Worm (Caenorhabditis elegans) whole organism, L2 larva: ENCODE results near the gene Y75B12B.1.

Experiments used
- F13H6.1 ChIP-seq: sonication (generic microtip); optimal IDR thresholded peaks from 2 replicates; lab custom pipeline; 2016; ENCODE audit warnings: missing genetic modification characterization, missing compliant biosample characterization
- R02D3.7 ChIP-seq: fragments of 150-350 bp; optimal IDR thresholded peaks from 2 replicates; lab custom pipeline; 2014; ENCODE audit warnings: missing biosample characterization, missing genetic modification characterization
- Y55F3AM.14 ChIP-seq: fragments of 200-800 bp; sonication (Bioruptor generic); optimal IDR thresholded peaks from 2 replicates; lab custom pipeline; 2018; ENCODE audit warnings: mild to moderate bottlenecking, missing genetic modification characterization, missing compliant biosample characterization
- ZK546.5 ChIP-seq: sonication (generic microtip); optimal IDR thresholded peaks from 2 replicates; lab custom pipeline; 2017; ENCODE audit warnings: missing biosample characterization, missing genetic modification characterization
- alr-1 ChIP-seq: fragments of 150-350 bp; optimal IDR thresholded peaks from 2 replicates; lab custom pipeline; 2014; ENCODE audit warnings: missing biosample characterization, missing genetic modification characterization
- aly-2 ChIP-seq: fragments of 150-350 bp; optimal IDR thresholded peaks from 2 replicates; lab custom pipeline; 2014; ENCODE audit warnings: missing biosample characterization, missing genetic modification characterization
- blmp-1 ChIP-seq: sonication (generic microtip); optimal IDR thresholded peaks from 2 replicates; lab custom pipeline; 2017; ENCODE audit warnings: missing genetic modification characterization, mild to moderate bottlenecking, missing compliant biosample characterization, antibody characterized with exemption, moderate library complexity; ENCODE audit not compliant: insufficient read depth
- ceh-16 ChIP-seq: fragments of 150-350 bp; optimal IDR thresholded peaks from 2 replicates; lab custom pipeline; 2014; ENCODE audit warnings: missing biosample characterization, missing genetic modification characterization
- ceh-82 ChIP-seq: fragments of 150-350 bp; optimal IDR thresholded peaks from 2 replicates; lab custom pipeline; 2014; ENCODE audit warnings: missing biosample characterization, missing genetic modification characterization
- dmd-4 ChIP-seq: sonication (generic microtip); optimal IDR thresholded peaks from 2 replicates; lab custom pipeline; 2017; ENCODE audit warnings: missing biosample characterization, missing genetic modification characterization
- egl-27 ChIP-seq: sonication (generic microtip); optimal IDR thresholded peaks from 3 replicates; lab custom pipeline; 2017; ENCODE audit warnings: missing biosample characterization, missing genetic modification reagents, missing genetic modification characterization
- elt-3 ChIP-seq: sonication (generic microtip); optimal IDR thresholded peaks from 2 replicates; lab custom pipeline; 2017; ENCODE audit warnings: missing biosample characterization, missing genetic modification characterization
- fos-1 ChIP-seq: fragments of 150-350 bp; optimal IDR thresholded peaks from 2 replicates; lab custom pipeline; 2014; ENCODE audit warnings: missing biosample characterization, missing genetic modification characterization
- gmeb-1 ChIP-seq: fragments of 150-350 bp; optimal IDR thresholded peaks from 2 replicates; lab custom pipeline; 2014; ENCODE audit warnings: missing biosample characterization, missing genetic modification characterization
- lin-11 ChIP-seq: fragments of 150-350 bp; sonication (generic microtip); optimal IDR thresholded peaks from 2 replicates; lab custom pipeline; 2014; ENCODE audit warnings: missing biosample characterization, missing genetic modification characterization, inconsistent platforms, mixed read lengths
- lin-13 ChIP-seq: fragments of 150-350 bp; optimal IDR thresholded peaks from 2 replicates; lab custom pipeline; 2014; ENCODE audit warnings: missing biosample characterization, missing genetic modification reagents, missing genetic modification characterization
- lin-39 ChIP-seq: fragments of 150-350 bp; optimal IDR thresholded peaks from 2 replicates; lab custom pipeline; 2014; ENCODE audit warnings: missing biosample characterization, missing genetic modification reagents, missing genetic modification characterization
- lsy-2 ChIP-seq, 2 experiments: fragments of 150-350 bp in 1 of 2; sonication (generic microtip) in 1 of 2; optimal IDR thresholded peaks; 2 replicates each; lab custom pipeline; 2014 to 2017; ENCODE audit warnings: missing biosample characterization in 2 of 2, missing genetic modification characterization in 2 of 2
- mab-5 ChIP-seq: fragments of 150-350 bp; optimal IDR thresholded peaks from 2 replicates; lab custom pipeline; 2014; ENCODE audit warnings: missing biosample characterization, missing genetic modification characterization
- mbf-1 ChIP-seq: sonication (generic microtip); optimal IDR thresholded peaks from 2 replicates; lab custom pipeline; 2017; ENCODE audit warnings: missing biosample characterization, missing genetic modification characterization
- nhr-129 ChIP-seq: fragments of 150-350 bp; optimal IDR thresholded peaks from 2 replicates; lab custom pipeline; 2014; ENCODE audit warnings: missing biosample characterization, missing genetic modification characterization
- nhr-23 ChIP-seq: fragments of 150-350 bp; optimal IDR thresholded peaks from 2 replicates; lab custom pipeline; 2014; ENCODE audit warnings: missing biosample characterization, missing genetic modification reagents, missing genetic modification characterization
- nhr-237 ChIP-seq: fragments of 150-350 bp; optimal IDR thresholded peaks from 2 replicates; lab custom pipeline; 2014; ENCODE audit warnings: missing biosample characterization, missing genetic modification characterization
- nhr-6 ChIP-seq: fragments of 150-350 bp; optimal IDR thresholded peaks from 2 replicates; lab custom pipeline; 2014; ENCODE audit warnings: missing biosample characterization, missing genetic modification characterization
- nhr-77 ChIP-seq: fragments of 150-350 bp; optimal IDR thresholded peaks from 2 replicates; lab custom pipeline; 2014; ENCODE audit warnings: missing biosample characterization, missing genetic modification characterization
- sma-3 ChIP-seq: sonication (generic microtip); optimal IDR thresholded peaks from 2 replicates; lab custom pipeline; 2016; ENCODE audit warnings: missing genetic modification reagents, missing genetic modification characterization, missing compliant biosample characterization
- sma-9 ChIP-seq, 2 experiments: fragments of 150-350 bp in 1 of 2; sonication (generic microtip) in 1 of 2; optimal IDR thresholded peaks; 2 replicates each; lab custom pipeline; 2014 to 2016; ENCODE audit warnings: missing genetic modification characterization in 2 of 2, mild to moderate bottlenecking in 1 of 2, missing biosample characterization in 1 of 2, missing compliant biosample characterization in 1 of 2, missing genetic modification reagents in 1 of 2, moderate library complexity in 1 of 2
- snpc-4 ChIP-seq: fragments of 150-350 bp; optimal IDR thresholded peaks from 2 replicates; lab custom pipeline; 2014; ENCODE audit warnings: missing biosample characterization, missing genetic modification characterization
- unc-39 ChIP-seq: fragments of 150-350 bp; optimal IDR thresholded peaks from 2 replicates; lab custom pipeline; 2014; ENCODE audit warnings: missing biosample characterization, missing genetic modification characterization
- ztf-1 ChIP-seq: fragments of 200-800 bp; sonication (Bioruptor generic); conservative IDR thresholded peaks from 2 replicates; pipeline ENCODE4 v1.3.6; 2022; ENCODE audit warnings: missing genetic modification characterization, missing compliant biosample characterization
- ztf-4 ChIP-seq: fragments of 150-350 bp; optimal IDR thresholded peaks from 2 replicates; lab custom pipeline; 2014; ENCODE audit warnings: missing biosample characterization, missing genetic modification characterization

Y75B12B.1 gene

DNA sequence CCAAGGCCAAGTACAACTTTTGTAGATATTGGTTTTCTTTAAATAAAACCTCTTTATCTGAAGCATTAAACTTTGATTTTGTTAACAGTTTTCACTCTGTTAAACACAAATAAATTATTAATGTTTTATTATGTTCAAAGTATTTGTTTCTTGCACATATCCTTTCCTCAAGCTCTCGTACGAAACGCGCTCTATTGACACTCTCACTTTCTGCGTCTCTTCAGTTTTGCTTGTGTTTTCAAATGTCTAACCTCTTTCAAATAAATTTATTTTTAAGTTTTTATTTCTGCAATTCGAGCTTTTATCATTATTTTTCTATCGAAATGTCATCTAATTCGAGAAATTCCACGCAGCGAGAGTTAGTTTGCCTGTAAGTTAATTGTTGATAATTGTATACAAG is 40.7 kb upstream of the Y75B12B.1 start, which contains the start of gene K08F9.4 (continued):
- TF ChIP-seq ceh-82: no peak
- no peak for TF ChIP-seq unc-39
- peak; percentile 100 for TF ChIP-seq blmp-1 (tag; lab: Kevin White, UChicago)

DNA sequence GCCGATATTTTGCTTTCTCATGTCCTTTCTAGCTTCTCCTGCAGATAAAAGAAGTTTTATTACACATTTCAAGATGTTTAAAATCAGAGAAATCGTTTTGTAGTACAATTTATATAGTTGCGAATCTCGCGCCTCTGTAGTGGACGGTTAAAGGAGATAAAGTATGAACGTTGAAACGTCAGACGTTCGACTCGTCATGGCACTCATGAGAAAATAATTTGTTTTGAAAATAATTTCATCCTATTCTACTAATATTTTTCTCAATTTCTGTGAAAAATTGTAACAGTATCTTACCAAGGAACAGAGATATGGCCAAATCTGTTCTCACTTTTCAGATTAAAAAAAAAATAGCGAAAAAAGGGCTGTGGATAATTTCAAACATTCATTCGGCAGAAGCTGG is 36.7 kb upstream of the Y75B12B.1 start, which contains the start of gene T09F5.20:
TSS of gene T09F5.20 (minus strand) at position 101 of the 400 bp plus-strand sequence.
- TF ChIP-seq Y55F3AM.14: no peak
- TF ChIP-seq egl-27: no peak
- no peak for TF ChIP-seq sma-3 (GFP tag; lab: Kevin White, UChicago)
- no peak for TF ChIP-seq ztf-4
- no peak for TF ChIP-seq F13H6.1
- TF ChIP-seq unc-39: no peak
- no peak for TF ChIP-seq nhr-23 (tag; lab: Kevin White, UChicago)
- TF ChIP-seq nhr-237 (tag; lab: Kevin White, UChicago): no peak
- no peak for TF ChIP-seq nhr-77 (tag; lab: Kevin White, UChicago)
- no peak for TF ChIP-seq R02D3.7 (tag; lab: Kevin White, UChicago)
- no peak for TF ChIP-seq mbf-1 (tag; lab: Kevin White, UChicago)

DNA sequence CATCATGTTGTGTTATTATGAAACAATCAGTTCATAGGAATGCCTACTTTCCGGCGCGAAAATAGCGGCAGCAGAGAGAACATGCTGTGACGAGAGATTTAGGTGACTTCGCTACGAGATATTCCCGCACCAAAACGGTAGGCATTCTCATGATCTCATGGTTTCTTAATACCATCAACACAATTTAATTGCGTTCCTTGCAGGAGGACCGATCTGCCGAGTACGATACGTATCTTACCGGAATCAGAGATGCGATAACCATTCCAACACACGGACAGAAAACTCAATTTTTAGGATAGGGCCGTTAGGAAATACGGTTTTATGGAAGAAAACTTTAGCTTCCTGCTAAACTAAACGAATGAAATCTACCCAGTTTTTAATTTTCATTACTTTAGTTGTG is 35.7 kb upstream of the Y75B12B.1 start, which contains the start of gene T09F5.1:
TSS of gene T09F5.1 (plus strand) at position 301 of the 400 bp plus-strand sequence.
- TF ChIP-seq mab-5 (tag; lab: Kevin White, UChicago) (no peak), nhr-6 (tag; lab: Kevin White, UChicago) (no peak), lin-39 (tag; lab: Kevin White, UChicago) (no peak), ztf-4 (no peak), lin-11 (tag; lab: Kevin White, UChicago) (no peak), sma-9 (GFP tag; optimal IDR thresholded peaks at IDR 0.05; lab: Kevin White, UChicago) (no peak), sma-9 (tag; optimal IDR thresholded peaks at IDR 0.05; lab: Kevin White, UChicago) (no peak), nhr-77 (tag; lab: Kevin White, UChicago) (no peak), ZK546.5 (tag; lab: Kevin White, UChicago) (no peak), lin-13 (GFP tag; lab: Kevin White, UChicago) (no peak), dmd-4 (tag; lab: Kevin White, UChicago) (no peak), nhr-23 (tag; lab: Kevin White, UChicago) (no peak), ztf-1 (GFP tag; lab: Robert Waterston, UW) (no peak), gmeb-1 (tag; lab: Kevin White, UChicago) (no peak), ceh-16 (no peak), unc-39 (no peak), snpc-4 (tag; lab: Kevin White, UChicago) (no peak), alr-1 (no peak)

DNA sequence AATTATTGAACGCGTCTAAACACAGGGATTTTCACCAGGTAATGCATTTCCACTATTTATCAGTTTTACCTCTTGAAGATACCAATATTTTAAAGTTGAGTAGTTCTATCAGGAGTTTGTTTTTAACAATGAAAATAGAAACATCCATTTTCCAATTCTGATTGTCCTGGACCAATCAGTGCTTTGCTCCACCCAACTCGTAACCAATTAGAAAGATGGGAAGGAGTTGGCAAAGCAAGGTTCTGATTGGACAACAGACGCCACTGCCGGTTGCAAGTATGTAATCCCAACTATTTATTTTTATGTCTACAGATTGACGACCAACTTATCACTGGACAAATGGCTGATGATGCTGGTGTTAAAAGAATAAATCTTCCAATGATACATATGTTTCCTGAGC is 34.3 kb upstream of the Y75B12B.1 start:
- TF ChIP-seq lin-39 (tag; lab: Kevin White, UChicago): no peak
- TF ChIP-seq lsy-2 (tag; optimal IDR thresholded peaks at IDR 0.05; lab: Kevin White, UChicago): no peak
- no peak for TF ChIP-seq sma-9 (GFP tag; optimal IDR thresholded peaks at IDR 0.05; lab: Kevin White, UChicago)
- TF ChIP-seq sma-9 (tag; optimal IDR thresholded peaks at IDR 0.05; lab: Kevin White, UChicago): no peak
- no peak for TF ChIP-seq unc-39
- TF ChIP-seq blmp-1 (tag; lab: Kevin White, UChicago): no peak
- no peak for TF ChIP-seq R02D3.7 (tag; lab: Kevin White, UChicago)
- TF ChIP-seq nhr-129: no peak
- TF ChIP-seq nhr-237 (tag; lab: Kevin White, UChicago): no peak

DNA sequence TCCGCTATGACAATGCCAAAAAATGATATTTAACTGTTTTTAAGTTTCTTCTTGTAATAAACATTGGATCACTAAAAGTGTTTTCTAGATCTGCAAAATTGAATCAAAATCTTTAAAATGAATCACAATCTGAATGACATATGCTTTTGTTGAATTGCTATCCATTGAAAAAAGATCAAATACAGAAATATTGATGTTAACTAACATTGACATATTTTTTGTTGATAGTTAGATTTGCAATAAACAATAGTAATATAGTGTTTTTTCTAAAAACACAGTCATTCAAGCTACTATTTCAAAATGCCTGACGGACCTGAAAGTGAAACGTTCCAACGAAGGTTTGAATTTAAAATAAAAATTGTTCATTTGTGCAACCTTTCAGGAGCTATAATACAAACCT is 33.8 kb upstream of the Y75B12B.1 start, which contains the start of gene T09F5.2:
TSS of gene T09F5.2 (plus strand) at position 301 of the 400 bp plus-strand sequence.
- no peak for TF ChIP-seq lsy-2 (tag; optimal IDR thresholded peaks at IDR 0.05; lab: Kevin White, UChicago)
- TF ChIP-seq Y55F3AM.14: no peak
- TF ChIP-seq elt-3: no peak
- no peak for TF ChIP-seq aly-2 (tag; lab: Kevin White, UChicago)
- no peak for TF ChIP-seq mbf-1 (tag; lab: Kevin White, UChicago)
- no peak for TF ChIP-seq lin-13 (GFP tag; lab: Kevin White, UChicago)
- TF ChIP-seq sma-9 (GFP tag; optimal IDR thresholded peaks at IDR 0.05; lab: Kevin White, UChicago): no peak
- no peak for TF ChIP-seq sma-9 (tag; optimal IDR thresholded peaks at IDR 0.05; lab: Kevin White, UChicago)

DNA sequence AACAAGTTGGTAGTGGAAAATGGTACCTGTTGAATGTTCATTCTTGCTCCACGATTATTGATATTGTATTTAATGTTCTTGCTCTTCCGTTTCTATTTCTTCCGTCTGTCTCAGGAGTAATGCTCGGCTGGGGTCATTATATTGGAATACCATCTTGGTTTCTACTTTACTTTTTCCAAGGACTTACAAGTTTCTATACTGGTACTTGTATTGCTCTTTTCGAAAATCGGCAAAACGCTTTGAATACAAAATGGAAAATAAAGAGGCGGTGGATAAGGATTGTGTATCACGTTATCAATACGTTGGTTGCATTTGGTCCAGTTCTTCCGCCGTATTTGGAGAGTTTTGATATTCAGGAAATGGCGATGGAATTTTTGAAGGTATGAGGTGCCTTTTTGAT is 32.5 kb upstream of the Y75B12B.1 start:
- no peak for TF ChIP-seq lin-39 (tag; lab: Kevin White, UChicago)
- no peak for TF ChIP-seq fos-1 (tag; lab: Kevin White, UChicago)
- no peak for TF ChIP-seq mab-5 (tag; lab: Kevin White, UChicago)
- TF ChIP-seq snpc-4 (tag; lab: Kevin White, UChicago): no peak
